Fruit fly (Drosophila melanogaster) whole organism, embryonic: ENCODE measurements around the gene Act87E.

ENCODE experiments used
- BEAF-32 ChIP-seq: fragments of 200-800 bp; sonication (Bioruptor generic); optimal IDR thresholded peaks from 3 replicates; lab custom pipeline; 2017; ENCODE audit warnings: missing biosample characterization, missing genetic modification characterization, mild to moderate bottlenecking, moderate library complexity, missing genetic modification reagents
- CG10267 ChIP-seq: fragments of 200-800 bp; sonication (Bioruptor generic); optimal IDR thresholded peaks from 2 replicates; lab custom pipeline; 2018; ENCODE audit warnings: missing biosample characterization, mild to moderate bottlenecking, missing genetic modification characterization, moderate library complexity
- CG10565 ChIP-seq: fragments of 200-800 bp; sonication (Bioruptor generic); optimal IDR thresholded peaks from 3 replicates; lab custom pipeline; 2016; ENCODE audit warnings: missing biosample characterization, mild to moderate bottlenecking, missing genetic modification characterization
- CG11085 ChIP-seq: fragments of 200-800 bp; sonication (Bioruptor generic); IDR thresholded peaks from 2 replicates; pipeline ENCODE4 v1.3.6; 2022; ENCODE audit warnings: missing biosample characterization, missing genetic modification characterization
- CG11456 ChIP-seq: fragments of 200-800 bp; sonication (Bioruptor generic); IDR thresholded peaks from 3 replicates; pipeline ENCODE4 v1.3.6; 2022; ENCODE audit warnings: missing biosample characterization, missing genetic modification characterization
- CG11723 ChIP-seq: fragments of 200-800 bp; sonication (Bioruptor generic); optimal IDR thresholded peaks from 2 replicates; lab custom pipeline; 2017; ENCODE audit warnings: missing biosample characterization, mild to moderate bottlenecking, missing genetic modification characterization
- CG12071 ChIP-seq: fragments of 200-800 bp; sonication (Bioruptor generic); optimal IDR thresholded peaks from 3 replicates; lab custom pipeline; 2018; ENCODE audit warnings: missing biosample characterization, mild to moderate bottlenecking, missing genetic modification characterization
- CG13424 ChIP-seq: fragments of 200-800 bp; sonication (Bioruptor generic); optimal IDR thresholded peaks from 2 replicates; lab custom pipeline; 2019; ENCODE audit warnings: missing biosample characterization, mild to moderate bottlenecking, missing genetic modification characterization, moderate library complexity
- CG13624 ChIP-seq: fragments of 200-800 bp; sonication (Bioruptor generic); optimal IDR thresholded peaks from 2 replicates; lab custom pipeline; 2016; ENCODE audit warnings: missing biosample characterization, missing genetic modification characterization
- CG15011 ChIP-seq: fragments of 200-800 bp; sonication (Bioruptor generic); optimal IDR thresholded peaks from 3 replicates; lab custom pipeline; 2018; ENCODE audit warnings: missing biosample characterization, mild to moderate bottlenecking, missing genetic modification characterization
- CG15269 ChIP-seq: fragments of 200-800 bp; sonication (Bioruptor generic); optimal IDR thresholded peaks from 2 replicates; lab custom pipeline; 2018; ENCODE audit warnings: missing biosample characterization, mild to moderate bottlenecking, missing genetic modification characterization, moderate library complexity
- CG18262 ChIP-seq: fragments of 200-800 bp; optimal IDR thresholded peaks from 3 replicates; lab custom pipeline; 2019; ENCODE audit warnings: missing biosample characterization, mild to moderate bottlenecking, missing genetic modification characterization, moderate library complexity
- CG18599 ChIP-seq: fragments of 200-800 bp; sonication (Bioruptor generic); optimal IDR thresholded peaks from 3 replicates; lab custom pipeline; 2017; ENCODE audit warnings: missing biosample characterization, missing genetic modification characterization, mild to moderate bottlenecking, moderate library complexity, missing genetic modification reagents
- CG18764 ChIP-seq: fragments of 200-800 bp; sonication (Bioruptor generic); optimal IDR thresholded peaks from 3 replicates; lab custom pipeline; 2016; ENCODE audit warnings: missing biosample characterization, missing genetic modification characterization
- CG2116 ChIP-seq: fragments of 200-800 bp; sonication (Bioruptor generic); optimal IDR thresholded peaks from 3 replicates; lab custom pipeline; 2018; ENCODE audit warnings: missing biosample characterization, mild to moderate bottlenecking, missing genetic modification characterization
- CG31441 ChIP-seq: fragments of 200-800 bp; sonication (Bioruptor generic); IDR thresholded peaks from 2 replicates; pipeline ENCODE4 v1.3.6; 2022; ENCODE audit warnings: missing biosample characterization, missing genetic modification characterization
- CG3281 ChIP-seq: fragments of 200-800 bp; sonication (Bioruptor generic); optimal IDR thresholded peaks from 3 replicates; lab custom pipeline; 2017; ENCODE audit warnings: missing biosample characterization, mild to moderate bottlenecking, missing genetic modification characterization
- CG43689 ChIP-seq: fragments of 200-800 bp; sonication (Bioruptor generic); IDR thresholded peaks from 2 replicates; pipeline ENCODE4 v1.3.6; 2022; ENCODE audit warnings: missing biosample characterization, missing genetic modification characterization
- CG5180 ChIP-seq: fragments of 200-800 bp; sonication (Bioruptor generic); optimal IDR thresholded peaks from 3 replicates; lab custom pipeline; 2017; ENCODE audit warnings: missing biosample characterization, missing genetic modification characterization, mild to moderate bottlenecking, moderate library complexity, missing genetic modification reagents
- CG7357 ChIP-seq: fragments of 200-800 bp; sonication (Bioruptor generic); IDR thresholded peaks from 3 replicates; pipeline ENCODE4 v1.3.6; 2022; ENCODE audit warnings: missing biosample characterization, missing genetic modification characterization
- CG7786 ChIP-seq: fragments of 200-800 bp; sonication (Bioruptor generic); optimal IDR thresholded peaks from 2 replicates; lab custom pipeline; 2016; ENCODE audit warnings: missing biosample characterization, missing genetic modification characterization
- CG8478 ChIP-seq: fragments of >200 bp; optimal IDR thresholded peaks from 2 replicates; lab custom pipeline; 2018
- CG9609 ChIP-seq: fragments of 200-800 bp; sonication (Bioruptor generic); optimal IDR thresholded peaks from 3 replicates; lab custom pipeline; 2016; ENCODE audit warnings: missing biosample characterization, missing genetic modification characterization
- CG9817 ChIP-seq: fragments of 200-800 bp; sonication (Bioruptor generic); optimal IDR thresholded peaks from 2 replicates; lab custom pipeline; 2018; ENCODE audit warnings: missing biosample characterization, mild to moderate bottlenecking, missing genetic modification characterization, moderate library complexity
- CG9932 ChIP-seq: fragments of 200-800 bp; sonication (Bioruptor generic); IDR thresholded peaks from 2 replicates; pipeline ENCODE4 v1.3.6; 2022; ENCODE audit warnings: missing biosample characterization, missing genetic modification characterization
- Dek ChIP-seq: fragments of 200-800 bp; sonication (Bioruptor generic); optimal IDR thresholded peaks from 3 replicates; lab custom pipeline; 2019; ENCODE audit warnings: missing biosample characterization, mild to moderate bottlenecking, missing genetic modification characterization, moderate library complexity
- H2.0 ChIP-seq: fragments of 200-800 bp; sonication (Bioruptor generic); IDR thresholded peaks from 2 replicates; pipeline ENCODE4 v1.3.6; 2022; ENCODE audit warnings: missing biosample characterization, missing genetic modification characterization
- Hand ChIP-seq: fragments of 200-800 bp; sonication (Bioruptor generic); optimal IDR thresholded peaks from 2 replicates; lab custom pipeline; 2017; ENCODE audit warnings: mild to moderate bottlenecking, missing biosample characterization, missing genetic modification reagents, missing genetic modification characterization
- Jarid2 ChIP-seq: fragments of 200-800 bp; sonication (Bioruptor generic); optimal IDR thresholded peaks from 3 replicates; lab custom pipeline; 2017; ENCODE audit warnings: mild to moderate bottlenecking, missing biosample characterization, missing genetic modification reagents, missing genetic modification characterization
- Lim3 ChIP-seq: fragments of 200-800 bp; sonication (Bioruptor generic); IDR thresholded peaks from 2 replicates; pipeline ENCODE4 v1.3.6; 2022; ENCODE audit warnings: missing biosample characterization, missing genetic modification characterization
- Meics ChIP-seq: fragments of 200-800 bp; sonication (Bioruptor generic); optimal IDR thresholded peaks from 2 replicates; lab custom pipeline; 2017; ENCODE audit warnings: missing biosample characterization, mild to moderate bottlenecking, missing genetic modification characterization
- Spps ChIP-seq: fragments of 200-800 bp; sonication (Bioruptor generic); optimal IDR thresholded peaks from 2 replicates; lab custom pipeline; 2018; ENCODE audit warnings: missing biosample characterization, mild to moderate bottlenecking, missing genetic modification characterization
- Stat92E ChIP-seq, 3 experiments: fragments of >200 bp in 2 of 3; fragments of 200-800 bp in 1 of 3; sonication (Bioruptor generic) in 1 of 3; optimal IDR thresholded peaks; 2 replicates each; lab custom pipeline; 2017 to 2019; ENCODE audit warnings: missing biosample characterization in 3 of 3, missing genetic modification characterization in 3 of 3, mild to moderate bottlenecking in 1 of 3, moderate library complexity in 1 of 3
- Tbp ChIP-seq: fragments of >200 bp; optimal IDR thresholded peaks from 2 replicates; lab custom pipeline; 2018; ENCODE audit warnings: missing biosample characterization, missing genetic modification characterization
- ac ChIP-seq: fragments of 200-800 bp; sonication (Bioruptor generic); optimal IDR thresholded peaks from 3 replicates; lab custom pipeline; 2017; ENCODE audit warnings: missing biosample characterization, mild to moderate bottlenecking, missing genetic modification characterization
- al ChIP-seq: fragments of 200-800 bp; sonication (Bioruptor generic); IDR thresholded peaks from 2 replicates; pipeline ENCODE4 v1.3.6; 2022; ENCODE audit warnings: missing biosample characterization, missing genetic modification characterization
- chn ChIP-seq: fragments of 200-800 bp; sonication (Bioruptor generic); optimal IDR thresholded peaks from 2 replicates; lab custom pipeline; 2016; ENCODE audit warnings: missing biosample characterization, missing genetic modification characterization
- dmrt11E ChIP-seq: fragments of 200-800 bp; sonication (Bioruptor generic); optimal IDR thresholded peaks from 3 replicates; lab custom pipeline; 2018; ENCODE audit warnings: missing biosample characterization, mild to moderate bottlenecking, missing genetic modification characterization, moderate library complexity
- hkb ChIP-seq, 2 experiments: fragments of 200-800 bp in 1 of 2; fragments of >200 bp in 1 of 2; sonication (Bioruptor generic) in 1 of 2; IDR thresholded peaks in 1 of 2; optimal IDR thresholded peaks in 1 of 2; 2 replicates each; pipeline versions ENCODE4 v1.3.6 to Lab custom; 2017 to 2022; ENCODE audit warnings: missing biosample characterization in 1 of 2, missing genetic modification characterization in 1 of 2
- kah ChIP-seq: fragments of 200-800 bp; sonication (Bioruptor generic); optimal IDR thresholded peaks from 2 replicates; lab custom pipeline; 2018; ENCODE audit warnings: missing biosample characterization, mild to moderate bottlenecking, missing genetic modification characterization
- kni ChIP-seq: fragments of 200-800 bp; sonication (Bioruptor generic); optimal IDR thresholded peaks from 3 replicates; lab custom pipeline; 2017; ENCODE audit warnings: mild to moderate bottlenecking, missing biosample characterization, missing genetic modification reagents, missing genetic modification characterization
- oc ChIP-seq: fragments of 200-800 bp; sonication (Bioruptor generic); optimal IDR thresholded peaks from 2 replicates; lab custom pipeline; 2018; ENCODE audit warnings: missing biosample characterization, mild to moderate bottlenecking, missing genetic modification characterization, moderate library complexity
- pho ChIP-seq: fragments of 200-800 bp; sonication (Bioruptor generic); optimal IDR thresholded peaks from 2 replicates; lab custom pipeline; 2016; ENCODE audit warnings: missing biosample characterization, missing genetic modification characterization
- salm ChIP-seq: fragments of 200-800 bp; sonication (Bioruptor generic); optimal IDR thresholded peaks from 2 replicates; lab custom pipeline; 2018; ENCODE audit warnings: missing biosample characterization, mild to moderate bottlenecking, missing genetic modification characterization
- sens ChIP-seq: fragments of 200-800 bp; sonication (Bioruptor generic); peaks from one replicate; lab custom pipeline; 2016; ENCODE audit warnings: missing biosample characterization, missing genetic modification characterization
- sim ChIP-seq: fragments of 200-800 bp; sonication (Bioruptor generic); IDR thresholded peaks from 2 replicates; pipeline ENCODE4 v1.3.6; 2022; ENCODE audit warnings: missing biosample characterization, missing genetic modification characterization
- so ChIP-seq: fragments of 200-800 bp; sonication (Bioruptor generic); IDR thresholded peaks from 3 replicates; pipeline ENCODE4 v1.3.6; 2022; ENCODE audit warnings: missing biosample characterization, missing genetic modification characterization
- sr ChIP-seq: fragments of 200-800 bp; sonication (Bioruptor generic); IDR thresholded peaks from 3 replicates; pipeline ENCODE4 v1.3.6; 2022; ENCODE audit warnings: missing biosample characterization, missing genetic modification characterization
- tap ChIP-seq: fragments of 200-800 bp; optimal IDR thresholded peaks from 3 replicates; lab custom pipeline; 2019; ENCODE audit warnings: missing biosample characterization, mild to moderate bottlenecking, missing genetic modification characterization, moderate library complexity
- wek ChIP-seq: fragments of 200-800 bp; sonication (Bioruptor generic); optimal IDR thresholded peaks from 3 replicates; lab custom pipeline; 2018; ENCODE audit warnings: missing biosample characterization, mild to moderate bottlenecking, missing genetic modification characterization, moderate library complexity

Act87E gene

DNA sequence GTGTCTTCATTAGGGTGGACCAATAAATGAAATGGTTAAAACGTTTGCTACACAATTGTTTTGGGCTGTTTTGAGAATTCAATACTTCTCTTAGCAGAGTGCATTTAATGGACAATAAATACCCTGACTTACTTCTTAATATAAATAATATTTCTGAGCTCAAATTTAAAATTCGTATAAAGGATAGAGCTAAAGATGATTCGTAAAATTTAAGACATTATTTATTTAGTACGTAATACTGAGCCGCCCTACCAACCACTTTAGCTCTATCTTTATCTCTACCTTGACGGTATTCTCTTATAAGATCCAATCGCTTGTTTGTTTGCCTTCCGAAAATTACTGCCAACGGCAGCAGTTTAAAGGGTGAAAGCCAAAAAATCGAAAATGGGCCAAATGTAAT, 7.8 kb downstream of the Act87E start:
- TF ChIP-seq al (GFP tag; lab: Robert Waterston, UW) (peak; percentile 55), CG9817 (tag; lab: Kevin White, UChicago) (peak; percentile 76), CG13424 (peak; percentile 93), kni (GFP tag; lab: Kevin White, UChicago) (no peak), CG11456 (GFP tag; lab: Robert Waterston, UW) (0 out of 3 replicates have a peak, but pooled peaks have one; percentile 40), CG10267 (tag; lab: Kevin White, UChicago) (peak; percentile 75), Tbp (GFP tag; lab: Kevin White, UChicago) (no peak), CG5180 (GFP tag; lab: Kevin White, UChicago) (peak; percentile 48), CG15269 (tag; lab: Kevin White, UChicago) (peak; percentile 94), Jarid2 (GFP tag; lab: Kevin White, UChicago) (peak; percentile 2), hkb (optimal IDR thresholded peaks at IDR 0.05; lab: Kevin White, UChicago) (no peak), hkb (GFP tag; IDR thresholded peaks at IDR 0.05; lab: Robert Waterston, UW) (peak; percentile 88), chn (peak; percentile 45), tap (tag; lab: Kevin White, UChicago) (peak; percentile 87), kah (GFP tag; lab: Kevin White, UChicago) (peak; percentile 69), CG18599 (GFP tag; lab: Kevin White, UChicago) (peak; percentile 64), CG18764 (peak; percentile 23), dmrt11E (peak; percentile 87), CG7786 (peak; percentile 34), CG31441 (GFP tag; lab: Robert Waterston, UW) (peak; percentile 74), CG3281 (GFP tag; lab: Kevin White, UChicago) (peak; percentile 76), Dek (tag; lab: Kevin White, UChicago) (peak; percentile 75), Stat92E (GFP tag; optimal IDR thresholded peaks at IDR 0.05; lab: Kevin White, UChicago) (no peak), CG8478 (lab: Kevin White, UChicago) (no peak), CG9932 (GFP tag; lab: Robert Waterston, UW) (peak; percentile 53), BEAF-32 (no peak), CG11723 (GFP tag; lab: Kevin White, UChicago) (peak; percentile 78), oc (peak; percentile 87), wek (GFP tag; lab: Kevin White, UChicago) (peak; percentile 63), Meics (GFP tag; lab: Kevin White, UChicago) (peak; percentile 78), CG9609 (GFP tag; lab: Kevin White, UChicago) (peak; percentile 31), H2.0 (GFP tag; lab: Robert Waterston, UW) (peak; percentile 83), CG15011 (GFP tag; lab: Kevin White, UChicago) (peak; percentile 51), salm (tag; lab: Kevin White, UChicago) (peak; percentile 81), CG10565 (GFP tag; lab: Kevin White, UChicago) (no peak), CG11085 (GFP tag; lab: Robert Waterston, UW) (no peak), Spps (tag; lab: Kevin White, UChicago) (peak; percentile 59), ac (peak; percentile 8), CG43689 (GFP tag; lab: Robert Waterston, UW) (peak; percentile 47; the same call in 1 of the 2 replicates), CG7357 (GFP tag; lab: Robert Waterston, UW) (no peak), CG2116 (GFP tag; lab: Kevin White, UChicago) (peak; percentile 66), sim (peak; percentile 69; the same call in 1 of the 2 replicates), Lim3 (GFP tag; lab: Robert Waterston, UW) (peak; percentile 29; the same call in 1 of the 2 replicates), so (peak; percentile 89), sens (GFP tag; lab: Kevin White, UChicago) (peak; percentile 97), CG18262 (tag; lab: Kevin White, UChicago) (peak; percentile 81), pho (GFP tag; lab: Kevin White, UChicago) (peak; percentile 57), CG12071 (peak; percentile 62), sr (GFP tag; lab: Robert Waterston, UW) (0 out of 3 replicates have a peak, but pooled peaks have one; percentile 7), CG13624 (GFP tag; lab: Kevin White, UChicago) (no peak), Hand (peak; percentile 60)
